Worm (Caenorhabditis elegans): Measurements from ENCODE around the gene F58B4.7.
A peak's percentile ranks its signal among the peaks of the same experiment; 100 is the strongest.

Gene F58B4.7

ce11 chrV:10940571-10940991 lies 17.5 kb upstream of the F58B4.7 start (continued):
- TF ChIP-seq hmg-1.1 (GFP tag; IDR thresholded peaks at IDR 0.05) (peak; percentile 55; the same call in 1 of the 2 replicates), snpc-4 (tag; optimal IDR thresholded peaks at IDR 0.05) (no peak), unc-130 (GFP tag; optimal IDR thresholded peaks at IDR 0.05) (no peak), zag-1 (tag; optimal IDR thresholded peaks at IDR 0.05) (no peak), ceh-20 (GFP tag; IDR thresholded peaks at IDR 0.05) (no peak), Y48G9A.11 (GFP tag; IDR thresholded peaks at IDR 0.05) (no peak), zip-2 (tag; optimal IDR thresholded peaks at IDR 0.05) (peak; percentile 96), ztf-7 (tag; optimal IDR thresholded peaks at IDR 0.05) (peak; percentile 91), zip-11 (GFP tag; IDR thresholded peaks at IDR 0.05) (no peak), F49E8.2 (tag; optimal IDR thresholded peaks at IDR 0.05; ENCODE audit: borderline replicate concordance) (no peak), nhr-76 (tag; optimal IDR thresholded peaks at IDR 0.05) (no peak), duxl-1 (tag; optimal IDR thresholded peaks at IDR 0.05; ENCODE audit: poor library complexity) (no peak), mdt-29 (GFP tag; IDR thresholded peaks at IDR 0.05) (no peak), ceh-32 (tag; optimal IDR thresholded peaks at IDR 0.05; ENCODE audit: poor library complexity) (no peak), nhr-237 (tag; optimal IDR thresholded peaks at IDR 0.05) (no peak), ceh-28 (tag; optimal IDR thresholded peaks at IDR 0.05) (no peak), unc-62 (GFP tag; optimal IDR thresholded peaks at IDR 0.05 in 1 of 2) (peak in 1 of 2 experiments; percentile 96), unc-62 (tag; optimal IDR thresholded peaks at IDR 0.05) (no peak), jun-1 (tag; optimal IDR thresholded peaks at IDR 0.05) (no peak), nhr-102 (tag; optimal IDR thresholded peaks at IDR 0.05) (peak; percentile 82), Y75B8A.6 (GFP tag; IDR thresholded peaks at IDR 0.05) (no peak), nhr-11 (tag; optimal IDR thresholded peaks at IDR 0.05) (peak; percentile 31), cey-2 (tag; optimal IDR thresholded peaks at IDR 0.05; ENCODE audit: borderline replicate concordance, insufficient read depth) (peak; percentile 51), nhr-6 (tag; optimal IDR thresholded peaks at IDR 0.05) (peak; percentile 8), daf-8 (GFP tag; IDR thresholded peaks at IDR 0.05) (no peak), dmd-6 (GFP tag; IDR thresholded peaks at IDR 0.05) (peak; percentile 85; the same call in 1 of the 2 replicates), ztf-11 (tag; optimal IDR thresholded peaks at IDR 0.05) (no peak), tag-97 (GFP tag; IDR thresholded peaks at IDR 0.05) (no peak), mep-1 (tag; optimal IDR thresholded peaks at IDR 0.05) (peak; percentile 65), lin-29 (GFP tag; IDR thresholded peaks at IDR 0.05) (no peak), nhr-111 (GFP tag; optimal IDR thresholded peaks at IDR 0.05) (no peak), nhr-41 (GFP tag; IDR thresholded peaks at IDR 0.05) (0 out of 2 replicates have a peak, but pooled peaks have one; percentile 31), pqm-1 (tag; optimal IDR thresholded peaks at IDR 0.05) (peak; percentile 28), nhr-42 (GFP tag; IDR thresholded peaks at IDR 0.05) (no peak), T26A8.4 (GFP tag; IDR thresholded peaks at IDR 0.05) (peak; percentile 77; the same call in 1 of the 2 replicates), dpl-1 (GFP tag; optimal IDR thresholded peaks at IDR 0.05) (peak; percentile 36), lin-38 (GFP tag; IDR thresholded peaks at IDR 0.05) (peak; percentile 38), arid-1 (GFP tag; conservative IDR thresholded peaks at IDR 0.05) (0 out of 2 replicates have a peak, but pooled peaks have one; percentile 10), F44E2.7 (GFP tag; IDR thresholded peaks at IDR 0.05) (no peak), lin-39 (tag; optimal IDR thresholded peaks at IDR 0.05) (no peak), dmd-9 (GFP tag; IDR thresholded peaks at IDR 0.05) (no peak), nhr-10 (tag; optimal IDR thresholded peaks at IDR 0.05) (peak; percentile 71), mdl-1 (tag; optimal IDR thresholded peaks at IDR 0.05) (peak; percentile 70 to 72), gei-8 (GFP tag; optimal IDR thresholded peaks at IDR 0.05) (no peak), lin-1 (GFP tag; IDR thresholded peaks at IDR 0.05) (no peak; the same call in 1 of the 2 replicates), fkh-10 (GFP tag; optimal IDR thresholded peaks at IDR 0.05) (no peak), lin-15B (tag; optimal IDR thresholded peaks at IDR 0.05) (no peak), hlh-30 (tag; optimal IDR thresholded peaks at IDR 0.05; ENCODE audit: insufficient read depth) (peak; percentile 58), egl-43 (GFP tag; IDR thresholded peaks at IDR 0.05) (no peak), R02D3.7 (tag; optimal IDR thresholded peaks at IDR 0.05) (no peak), skn-1 (tag; optimal IDR thresholded peaks at IDR 0.05) (no peak), ZK337.2 (GFP tag; IDR thresholded peaks at IDR 0.05) (no peak)
